Fruit fly (Drosophila melanogaster) whole organism, embryonic: ENCODE data around the gene Atg5.

ENCODE experiments used
- CG13287 ChIP-seq: fragments of 200-800 bp; sonication (Bioruptor generic); IDR thresholded peaks from 2 replicates; pipeline ENCODE4 v1.3.6; 2022; ENCODE audit warnings: missing biosample characterization, missing genetic modification characterization; ENCODE audit not compliant: partially characterized antibody
- CG17359 ChIP-seq: fragments of 200-800 bp; sonication (Bioruptor generic); optimal IDR thresholded peaks from 3 replicates; lab custom pipeline; 2018; ENCODE audit warnings: missing biosample characterization, mild to moderate bottlenecking, missing genetic modification characterization, moderate library complexity
- CG7271 ChIP-seq: fragments of 200-800 bp; sonication (Bioruptor generic); optimal IDR thresholded peaks from 2 replicates; lab custom pipeline; 2018; ENCODE audit warnings: missing biosample characterization, mild to moderate bottlenecking, missing genetic modification characterization, moderate library complexity
- Ravus ChIP-seq: fragments of 200-800 bp; sonication (Bioruptor generic); IDR thresholded peaks from 2 replicates; pipeline ENCODE4 v1.3.6; 2022; ENCODE audit warnings: missing biosample characterization, missing genetic modification characterization
- ac ChIP-seq: fragments of 200-800 bp; sonication (Bioruptor generic); optimal IDR thresholded peaks from 3 replicates; lab custom pipeline; 2017; ENCODE audit warnings: missing biosample characterization, mild to moderate bottlenecking, missing genetic modification characterization
- ato ChIP-seq: fragments of 200-800 bp; sonication (Bioruptor generic); IDR thresholded peaks from 2 replicates; pipeline ENCODE4 v1.3.6; 2022; ENCODE audit warnings: missing biosample characterization, missing genetic modification characterization; ENCODE audit not compliant: partially characterized antibody
- onecut ChIP-seq: fragments of 200-800 bp; sonication (Bioruptor generic); IDR thresholded peaks from 2 replicates; pipeline ENCODE4 v1.3.6; 2022; ENCODE audit warnings: missing biosample characterization, missing genetic modification characterization
- salm ChIP-seq: fragments of 200-800 bp; sonication (Bioruptor generic); optimal IDR thresholded peaks from 2 replicates; lab custom pipeline; 2018; ENCODE audit warnings: missing biosample characterization, mild to moderate bottlenecking, missing genetic modification characterization
- sens-2 ChIP-seq: fragments of 200-800 bp; sonication (Bioruptor generic); IDR thresholded peaks from 2 replicates; pipeline ENCODE4 v1.3.6; 2022; ENCODE audit warnings: missing biosample characterization, missing genetic modification characterization
- tap ChIP-seq: fragments of 200-800 bp; optimal IDR thresholded peaks from 3 replicates; lab custom pipeline; 2019; ENCODE audit warnings: missing biosample characterization, mild to moderate bottlenecking, missing genetic modification characterization, moderate library complexity

- TF ChIP-seq Ravus (GFP tag; lab: Robert Waterston, UW), result no peak
- TF ChIP-seq tap (tag; lab: Kevin White, UChicago), result no peak
- TF ChIP-seq CG17359 (tag; lab: Kevin White, UChicago), result no peak
- no peak for TF ChIP-seq CG7271
- TF ChIP-seq onecut, result no peak
- TF ChIP-seq ac, result no peak
- no peak for TF ChIP-seq ato (GFP tag; lab: Robert Waterston, UW)
- no peak for TF ChIP-seq CG13287
- 0 out of 2 replicates have a peak, but pooled peaks have one; percentile 8 for TF ChIP-seq sens-2 (GFP tag; lab: Robert Waterston, UW)
- no peak for TF ChIP-seq salm (tag; lab: Kevin White, UChicago)
Measured at dm6 chrX:7315925-7316650, 7.5 kb downstream of the Atg5 start.
